Fruit fly (Drosophila melanogaster) Kc167 (cell line): ENCODE results near the gene CG32486.

Source experiments
- Myc ChIP-seq: fragments of >200 bp; optimal IDR thresholded peaks from 2 replicates; lab custom pipeline; 2017; ENCODE audit warnings: missing external identifiers
- ttk ChIP-seq: sonication (Bioruptor generic); optimal IDR thresholded peaks from 2 replicates; lab custom pipeline; 2017; ENCODE audit warnings: missing external identifiers

dm6 chr3L:3036951-3037586 is 33.6 kb downstream of the CG32486 start:
- TF ChIP-seq Myc (lab: Kevin White, UChicago) (no peak), ttk (lab: Kevin White, UChicago) (no peak)
